Fruit fly (Drosophila melanogaster) whole organism, embryonic: Measurements from ENCODE around the gene CG43925.

Source experiments
- ATbp ChIP-seq: fragments of 200-800 bp; sonication (Bioruptor generic); optimal IDR thresholded peaks from 2 replicates; lab custom pipeline; 2017; ENCODE audit warnings: missing biosample characterization, mild to moderate bottlenecking, missing genetic modification characterization, missing genetic modification reagents
- Aef1 ChIP-seq: fragments of 200-800 bp; sonication (Bioruptor generic); IDR thresholded peaks from 3 replicates; pipeline ENCODE4 v1.3.6; 2022; ENCODE audit warnings: missing biosample characterization, missing genetic modification characterization
- CG10565 ChIP-seq: fragments of 200-800 bp; sonication (Bioruptor generic); optimal IDR thresholded peaks from 3 replicates; lab custom pipeline; 2016; ENCODE audit warnings: missing biosample characterization, mild to moderate bottlenecking, missing genetic modification characterization
- CG10654 ChIP-seq: fragments of 200-800 bp; sonication (Bioruptor generic); optimal IDR thresholded peaks from 2 replicates; lab custom pipeline; 2016; ENCODE audit warnings: missing biosample characterization, missing genetic modification characterization
- CG10979 ChIP-seq: fragments of 200-800 bp; sonication (Bioruptor generic); optimal IDR thresholded peaks from 2 replicates; lab custom pipeline; 2018; ENCODE audit warnings: missing biosample characterization, mild to moderate bottlenecking, missing genetic modification characterization, moderate library complexity
- CG11085 ChIP-seq: fragments of 200-800 bp; sonication (Bioruptor generic); IDR thresholded peaks from 2 replicates; pipeline ENCODE4 v1.3.6; 2022; ENCODE audit warnings: missing biosample characterization, missing genetic modification characterization
- CG11456 ChIP-seq: fragments of 200-800 bp; sonication (Bioruptor generic); IDR thresholded peaks from 3 replicates; pipeline ENCODE4 v1.3.6; 2022; ENCODE audit warnings: missing biosample characterization, missing genetic modification characterization
- CG12155 ChIP-seq: fragments of 200-800 bp; sonication (Bioruptor generic); optimal IDR thresholded peaks from 3 replicates; lab custom pipeline; 2016; ENCODE audit warnings: missing biosample characterization, missing genetic modification characterization
- CG13287 ChIP-seq: fragments of 200-800 bp; sonication (Bioruptor generic); IDR thresholded peaks from 2 replicates; pipeline ENCODE4 v1.3.6; 2022; ENCODE audit warnings: missing biosample characterization, missing genetic modification characterization; ENCODE audit not compliant: partially characterized antibody
- CG16779 ChIP-seq: fragments of 200-800 bp; sonication (Bioruptor generic); IDR thresholded peaks from 2 replicates; pipeline ENCODE4 v1.3.6; 2022; ENCODE audit warnings: missing biosample characterization, missing genetic modification characterization
- CG17359 ChIP-seq: fragments of 200-800 bp; sonication (Bioruptor generic); optimal IDR thresholded peaks from 3 replicates; lab custom pipeline; 2018; ENCODE audit warnings: missing biosample characterization, mild to moderate bottlenecking, missing genetic modification characterization, moderate library complexity
- CG1832 ChIP-seq: fragments of 200-800 bp; sonication (Bioruptor generic); optimal IDR thresholded peaks from 2 replicates; lab custom pipeline; 2017; ENCODE audit warnings: missing biosample characterization, mild to moderate bottlenecking, missing genetic modification characterization, inconsistent platforms
- CG18476 ChIP-seq: fragments of 200-800 bp; sonication (Bioruptor generic); optimal IDR thresholded peaks from 2 replicates; lab custom pipeline; 2016; ENCODE audit warnings: missing biosample characterization, mild to moderate bottlenecking, missing genetic modification characterization
- CG30403 ChIP-seq: fragments of 200-800 bp; sonication (Bioruptor generic); optimal IDR thresholded peaks from 3 replicates; lab custom pipeline; 2016; ENCODE audit warnings: missing biosample characterization, missing genetic modification characterization
- CG32532 ChIP-seq: fragments of 200-800 bp; sonication (Bioruptor generic); IDR thresholded peaks from 2 replicates; pipeline ENCODE4 v1.3.6; 2022; ENCODE audit warnings: missing biosample characterization, missing genetic modification characterization
- CG3407 ChIP-seq: fragments of 200-800 bp; sonication (Bioruptor generic); optimal IDR thresholded peaks from 2 replicates; lab custom pipeline; 2018; ENCODE audit warnings: missing biosample characterization, mild to moderate bottlenecking, missing genetic modification characterization
- CG6683 ChIP-seq: fragments of 200-800 bp; sonication (Bioruptor generic); optimal IDR thresholded peaks from 2 replicates; lab custom pipeline; 2017; ENCODE audit warnings: missing biosample characterization, mild to moderate bottlenecking, missing genetic modification characterization, missing genetic modification reagents
- CG6765 ChIP-seq: fragments of 200-800 bp; sonication (Bioruptor generic); optimal IDR thresholded peaks from 3 replicates; lab custom pipeline; 2017; ENCODE audit warnings: missing biosample characterization, mild to moderate bottlenecking, missing genetic modification characterization
- CG7556 ChIP-seq: fragments of 200-800 bp; sonication (Bioruptor generic); optimal IDR thresholded peaks from 2 replicates; lab custom pipeline; 2017; ENCODE audit warnings: missing biosample characterization, mild to moderate bottlenecking, missing genetic modification characterization
- CG9437 ChIP-seq: fragments of 200-800 bp; sonication (Bioruptor generic); optimal IDR thresholded peaks from 2 replicates; lab custom pipeline; 2018; ENCODE audit warnings: missing biosample characterization, mild to moderate bottlenecking, missing genetic modification characterization
- CG9609 ChIP-seq: fragments of 200-800 bp; sonication (Bioruptor generic); optimal IDR thresholded peaks from 3 replicates; lab custom pipeline; 2016; ENCODE audit warnings: missing biosample characterization, missing genetic modification characterization
- CrebB ChIP-seq: fragments of 200-800 bp; sonication (Bioruptor generic); optimal IDR thresholded peaks from 3 replicates; lab custom pipeline; 2018; ENCODE audit warnings: missing biosample characterization, mild to moderate bottlenecking, missing genetic modification characterization
- Dad ChIP-seq: fragments of 200-800 bp; sonication (Bioruptor generic); optimal IDR thresholded peaks from 3 replicates; lab custom pipeline; 2016; ENCODE audit warnings: missing biosample characterization, missing genetic modification characterization
- Dfd ChIP-seq, 2 experiments: fragments of >200 bp; optimal IDR thresholded peaks; 2 replicates each; lab custom pipeline; 2017; ENCODE audit warnings: missing biosample characterization in 2 of 2, missing genetic modification characterization in 2 of 2
- Gug ChIP-seq: fragments of 200-800 bp; sonication (Bioruptor generic); IDR thresholded peaks from 4 replicates; pipeline ENCODE4 v1.3.6; 2022; ENCODE audit warnings: missing biosample characterization, missing genetic modification characterization
- Hey ChIP-seq: fragments of 200-800 bp; sonication (Bioruptor generic); optimal IDR thresholded peaks from 3 replicates; lab custom pipeline; 2018; ENCODE audit warnings: missing biosample characterization, mild to moderate bottlenecking, missing genetic modification characterization
- Lpt ChIP-seq: fragments of >200 bp; optimal IDR thresholded peaks from 2 replicates; lab custom pipeline; 2018; ENCODE audit warnings: missing biosample characterization, missing genetic modification characterization
- Mes4 ChIP-seq: fragments of 200-800 bp; sonication (Bioruptor generic); optimal IDR thresholded peaks from 2 replicates; lab custom pipeline; 2016; ENCODE audit warnings: missing biosample characterization, missing genetic modification characterization
- Neu2 ChIP-seq: fragments of 200-800 bp; sonication (Bioruptor generic); optimal IDR thresholded peaks from 3 replicates; lab custom pipeline; 2016; ENCODE audit warnings: missing biosample characterization, missing genetic modification characterization, borderline replicate concordance
- NfI ChIP-seq: fragments of 200-800 bp; sonication (Bioruptor generic); optimal IDR thresholded peaks from 3 replicates; lab custom pipeline; 2018; ENCODE audit warnings: missing biosample characterization, mild to moderate bottlenecking, missing genetic modification characterization, moderate library complexity
- Optix ChIP-seq: fragments of 200-800 bp; sonication (Bioruptor generic); IDR thresholded peaks from 3 replicates; pipeline ENCODE4 v1.3.6; 2022; ENCODE audit warnings: missing biosample characterization, missing genetic modification characterization
- Ravus ChIP-seq: fragments of 200-800 bp; sonication (Bioruptor generic); IDR thresholded peaks from 2 replicates; pipeline ENCODE4 v1.3.6; 2022; ENCODE audit warnings: missing biosample characterization, missing genetic modification characterization
- Spps ChIP-seq: fragments of 200-800 bp; sonication (Bioruptor generic); optimal IDR thresholded peaks from 2 replicates; lab custom pipeline; 2018; ENCODE audit warnings: missing biosample characterization, mild to moderate bottlenecking, missing genetic modification characterization
- ab ChIP-seq: fragments of 200-800 bp; sonication (Bioruptor generic); optimal IDR thresholded peaks from 2 replicates; lab custom pipeline; 2016; ENCODE audit warnings: missing biosample characterization, missing genetic modification characterization
- amos ChIP-seq: fragments of 200-800 bp; sonication (Bioruptor generic); IDR thresholded peaks from 2 replicates; pipeline ENCODE4 v1.3.6; 2022; ENCODE audit warnings: missing biosample characterization, missing genetic modification characterization; ENCODE audit not compliant: partially characterized antibody
- crol ChIP-seq: fragments of 200-800 bp; sonication (Bioruptor generic); IDR thresholded peaks from 2 replicates; pipeline ENCODE4 v1.3.6; 2022; ENCODE audit warnings: missing biosample characterization, missing genetic modification characterization
- disco-r ChIP-seq: fragments of 200-800 bp; sonication (Bioruptor generic); optimal IDR thresholded peaks from 2 replicates; lab custom pipeline; 2016; ENCODE audit warnings: missing biosample characterization, missing genetic modification characterization
- dpn ChIP-seq, 2 experiments: fragments of 200-800 bp; sonication (Bioruptor generic); optimal IDR thresholded peaks; 3 replicates each; lab custom pipeline; 2016; ENCODE audit warnings: missing biosample characterization in 2 of 2, missing genetic modification characterization in 2 of 2
- emc ChIP-seq: fragments of 200-800 bp; sonication (Bioruptor generic); optimal IDR thresholded peaks from 2 replicates; lab custom pipeline; 2016; ENCODE audit warnings: missing biosample characterization, missing genetic modification characterization
- ftz-f1 ChIP-seq: fragments of 200-800 bp; sonication (Bioruptor generic); optimal IDR thresholded peaks from 2 replicates; lab custom pipeline; 2016; ENCODE audit warnings: missing biosample characterization, missing genetic modification characterization
- gce ChIP-seq: fragments of 200-800 bp; sonication (Bioruptor generic); IDR thresholded peaks from 3 replicates; pipeline ENCODE4 v1.3.6; 2022; ENCODE audit warnings: missing biosample characterization, missing genetic modification characterization
- her ChIP-seq: fragments of 200-800 bp; sonication (Bioruptor generic); optimal IDR thresholded peaks from 2 replicates; lab custom pipeline; 2016; ENCODE audit warnings: missing biosample characterization, missing genetic modification characterization
- kah ChIP-seq: fragments of 200-800 bp; sonication (Bioruptor generic); optimal IDR thresholded peaks from 2 replicates; lab custom pipeline; 2018; ENCODE audit warnings: missing biosample characterization, mild to moderate bottlenecking, missing genetic modification characterization
- lov ChIP-seq, 2 experiments: fragments of 200-800 bp in 1 of 2; fragments of >200 bp in 1 of 2; sonication (Bioruptor generic) in 1 of 2; IDR thresholded peaks in 1 of 2; optimal IDR thresholded peaks in 1 of 2; 2 replicates in 1 of 2; 3 replicates in 1 of 2; pipeline versions ENCODE4 v1.3.6 to Lab custom; 2017 to 2022; ENCODE audit warnings: missing biosample characterization in 1 of 2, missing genetic modification characterization in 1 of 2
- pb ChIP-seq: fragments of 200-800 bp; sonication (Bioruptor generic); optimal IDR thresholded peaks from 3 replicates; lab custom pipeline; 2016; ENCODE audit warnings: missing biosample characterization, missing genetic modification characterization
- pho ChIP-seq: fragments of 200-800 bp; sonication (Bioruptor generic); optimal IDR thresholded peaks from 2 replicates; lab custom pipeline; 2016; ENCODE audit warnings: missing biosample characterization, missing genetic modification characterization
- run ChIP-seq: fragments of 200-800 bp; sonication (Bioruptor generic); optimal IDR thresholded peaks from 3 replicates; lab custom pipeline; 2018; ENCODE audit warnings: missing biosample characterization, mild to moderate bottlenecking, missing genetic modification characterization
- sim ChIP-seq: fragments of 200-800 bp; sonication (Bioruptor generic); IDR thresholded peaks from 2 replicates; pipeline ENCODE4 v1.3.6; 2022; ENCODE audit warnings: missing biosample characterization, missing genetic modification characterization
- wek ChIP-seq: fragments of 200-800 bp; sonication (Bioruptor generic); optimal IDR thresholded peaks from 3 replicates; lab custom pipeline; 2018; ENCODE audit warnings: missing biosample characterization, mild to moderate bottlenecking, missing genetic modification characterization, moderate library complexity
- zen ChIP-seq: fragments of 200-800 bp; sonication (Bioruptor generic); optimal IDR thresholded peaks from 3 replicates; lab custom pipeline; 2018; ENCODE audit warnings: missing biosample characterization, mild to moderate bottlenecking, missing genetic modification characterization, moderate library complexity
- zen2 ChIP-seq: fragments of 200-800 bp; sonication (Bioruptor generic); IDR thresholded peaks from 3 replicates; pipeline ENCODE4 v1.3.6; 2022; ENCODE audit warnings: missing biosample characterization, missing genetic modification characterization; ENCODE audit not compliant: partially characterized antibody

Gene CG43925

DNA sequence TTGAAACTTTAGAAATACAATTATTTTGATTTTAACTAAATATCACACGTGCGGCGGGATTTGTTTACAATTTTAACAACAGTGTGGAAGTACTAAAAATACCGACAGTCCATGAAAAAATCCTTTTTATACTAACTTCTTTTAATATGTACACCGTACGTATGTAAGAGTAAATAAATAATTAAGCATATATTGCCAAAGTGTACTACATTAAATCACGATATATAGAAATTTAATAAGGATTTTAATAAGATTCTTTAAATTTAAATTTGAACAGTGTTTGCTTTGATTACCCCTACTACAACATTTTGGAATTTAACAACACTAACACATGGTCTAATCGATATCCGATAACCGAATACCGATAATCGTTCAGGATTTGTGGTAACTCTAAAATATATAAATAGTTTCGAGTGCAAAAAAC lies 46.0 kb downstream of the CG43925 start, which contains the start of the genes Ski6 and CG16812 (continued):
- TF ChIP-seq CG9609 (no peak), Neu2 (GFP tag; lab: Kevin White, UChicago) (no peak), ATbp (no peak), CG32532 (GFP tag; lab: Robert Waterston, UW) (peak; percentile 83), Mes4 (GFP tag; lab: Kevin White, UChicago) (no peak), CG30403 (peak; percentile 83), dpn (GFP tag; optimal IDR thresholded peaks at IDR 0.05; lab: Kevin White, UChicago) (peak; percentile 2 to 80), CG7556 (GFP tag; lab: Kevin White, UChicago) (peak; percentile 65), Aef1 (GFP tag; lab: Robert Waterston, UW) (peak; percentile 24; the same call in 2 of the 3 replicates), CG10565 (GFP tag; lab: Kevin White, UChicago) (no peak), CG10654 (GFP tag; lab: Kevin White, UChicago) (peak; percentile 65), CG11456 (no peak), ftz-f1 (no peak), lov (optimal IDR thresholded peaks at IDR 0.05; lab: Kevin White, UChicago) (no peak), lov (GFP tag; IDR thresholded peaks at IDR 0.05; lab: Robert Waterston, UW) (no peak), pho (GFP tag; lab: Kevin White, UChicago) (peak; percentile 50), Spps (tag; lab: Kevin White, UChicago) (peak; percentile 59), zen (peak; percentile 83), ab (GFP tag; lab: Kevin White, UChicago) (no peak), Ravus (GFP tag; lab: Robert Waterston, UW) (no peak; the same call in 1 of the 2 replicates), emc (no peak), CG6683 (no peak), kah (GFP tag; lab: Kevin White, UChicago) (no peak), CrebB (tag; lab: Kevin White, UChicago) (peak; percentile 66), Hey (tag; lab: Kevin White, UChicago) (no peak), Lpt (GFP tag; lab: Kevin White, UChicago) (no peak), CG12155 (GFP tag; lab: Kevin White, UChicago) (peak; percentile 77), CG18476 (GFP tag; lab: Kevin White, UChicago) (peak; percentile 20), Dfd (GFP tag; optimal IDR thresholded peaks at IDR 0.05; lab: Kevin White, UChicago) (no peak), gce (GFP tag; lab: Robert Waterston, UW) (no peak), Optix (GFP tag; lab: Robert Waterston, UW) (no peak), CG11085 (0 out of 2 replicates have a peak, but pooled peaks have one; percentile 26), zen2 (GFP tag; lab: Robert Waterston, UW) (no peak), Dad (GFP tag; lab: Kevin White, UChicago) (no peak), CG10979 (tag; lab: Kevin White, UChicago) (peak; percentile 67), Gug (GFP tag; lab: Robert Waterston, UW) (no peak), CG9437 (no peak), CG6765 (peak; percentile 7), CG3407 (GFP tag; lab: Kevin White, UChicago) (peak; percentile 34), sim (GFP tag; lab: Robert Waterston, UW) (no peak), CG16779 (peak; percentile 23; the same call in 1 of the 2 replicates), run (tag; lab: Kevin White, UChicago) (peak; percentile 45), CG13287 (GFP tag; lab: Robert Waterston, UW) (peak; percentile 65), NfI (GFP tag; lab: Kevin White, UChicago) (peak; percentile 58), pb (GFP tag; lab: Kevin White, UChicago) (no peak), wek (GFP tag; lab: Kevin White, UChicago) (peak; percentile 93), CG1832 (GFP tag; lab: Kevin White, UChicago) (no peak), crol (GFP tag; lab: Robert Waterston, UW) (no peak), disco-r (GFP tag; lab: Kevin White, UChicago) (no peak), her (no peak), CG17359 (tag; lab: Kevin White, UChicago) (peak; percentile 78), amos (GFP tag; lab: Robert Waterston, UW) (peak; percentile 16; the same call in 1 of the 2 replicates)
